Fruit fly (Drosophila melanogaster): ENCODE measurements around the gene ymp.

The ymp gene

dm6 chr3R:25609027-25609426, at the start of gene ymp:
TSS of gene ymp (minus strand) at chr3R:25609127.
- TF ChIP-seq ttk (optimal IDR thresholded peaks at IDR 0.05) (no peak), psq (optimal IDR thresholded peaks at IDR 0.05) (no peak), Sin3A (optimal IDR thresholded peaks at IDR 0.05) (no peak), insv (optimal IDR thresholded peaks at IDR 0.05) (no peak), h (optimal IDR thresholded peaks at IDR 0.05) (no peak), Myc (optimal IDR thresholded peaks at IDR 0.05) (no peak)

- TF ChIP-seq Sin3A (optimal IDR thresholded peaks at IDR 0.05) = no peak
Measured at dm6 chr3R:25652066-25652720, 43.3 kb upstream of the ymp start.

DNA sequence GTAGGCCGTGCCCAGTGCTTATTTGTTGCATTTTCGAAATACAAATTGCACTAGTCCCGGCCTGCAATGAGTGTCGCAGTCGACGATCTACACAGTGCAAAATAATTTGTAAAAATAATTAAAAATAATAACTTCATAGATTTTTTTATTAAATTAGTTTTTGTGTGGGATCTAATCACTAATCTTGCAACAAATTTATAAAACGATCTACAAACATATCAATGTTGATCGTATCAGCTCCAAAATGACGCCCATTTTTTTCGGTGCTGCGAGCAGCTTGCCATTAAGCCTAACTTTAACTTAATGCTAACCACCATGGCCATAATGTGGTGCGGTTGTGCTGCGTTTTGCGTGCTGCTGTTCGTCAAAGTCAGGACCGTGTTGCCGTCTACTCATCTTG, 42.5 kb upstream of the ymp start:
- TF ChIP-seq Myc (optimal IDR thresholded peaks at IDR 0.05) (no peak), Sin3A (optimal IDR thresholded peaks at IDR 0.05) (no peak), ttk (optimal IDR thresholded peaks at IDR 0.05) (no peak), h (optimal IDR thresholded peaks at IDR 0.05) (no peak), psq (optimal IDR thresholded peaks at IDR 0.05) (no peak), insv (optimal IDR thresholded peaks at IDR 0.05) (no peak)

- TF ChIP-seq Sin3A (optimal IDR thresholded peaks at IDR 0.05) = no peak
- no peak for TF ChIP-seq insv (optimal IDR thresholded peaks at IDR 0.05)
- no peak for TF ChIP-seq h (optimal IDR thresholded peaks at IDR 0.05)
- no peak for TF ChIP-seq Myc (optimal IDR thresholded peaks at IDR 0.05)
- no peak for TF ChIP-seq psq (optimal IDR thresholded peaks at IDR 0.05)
- TF ChIP-seq ttk (optimal IDR thresholded peaks at IDR 0.05) = no peak
Measured at dm6 chr3R:25650417-25650816, 41.5 kb upstream of the ymp start.

DNA sequence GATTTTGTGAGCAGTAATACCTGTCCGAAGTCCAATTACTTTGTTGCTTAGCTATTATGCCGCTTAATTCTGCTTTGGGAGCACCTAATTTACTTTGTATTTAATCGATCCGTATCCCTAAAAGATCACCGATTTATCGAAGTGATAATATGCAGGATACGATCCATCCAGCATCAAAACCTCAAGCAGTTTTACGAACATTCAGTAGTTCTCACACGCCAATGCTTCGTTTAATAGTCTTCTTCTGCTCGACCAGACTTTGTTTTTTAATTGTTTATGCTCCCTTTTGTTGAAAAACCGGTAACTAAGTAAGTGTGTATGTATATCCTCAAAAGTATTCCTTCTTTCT, 39.3 kb upstream of the ymp start:
- TF ChIP-seq Sin3A (optimal IDR thresholded peaks at IDR 0.05) (no peak), h (optimal IDR thresholded peaks at IDR 0.05) (no peak), psq (optimal IDR thresholded peaks at IDR 0.05) (no peak), Myc (optimal IDR thresholded peaks at IDR 0.05) (no peak), insv (optimal IDR thresholded peaks at IDR 0.05) (no peak), ttk (optimal IDR thresholded peaks at IDR 0.05) (no peak)

dm6 chr3R:25647577-25648257, 38.8 kb upstream of the ymp start:
- TF ChIP-seq Myc (optimal IDR thresholded peaks at IDR 0.05) (no peak), ttk (optimal IDR thresholded peaks at IDR 0.05) (no peak), h (optimal IDR thresholded peaks at IDR 0.05) (no peak), Sin3A (optimal IDR thresholded peaks at IDR 0.05) (no peak), psq (optimal IDR thresholded peaks at IDR 0.05) (no peak), insv (optimal IDR thresholded peaks at IDR 0.05) (no peak)

DNA sequence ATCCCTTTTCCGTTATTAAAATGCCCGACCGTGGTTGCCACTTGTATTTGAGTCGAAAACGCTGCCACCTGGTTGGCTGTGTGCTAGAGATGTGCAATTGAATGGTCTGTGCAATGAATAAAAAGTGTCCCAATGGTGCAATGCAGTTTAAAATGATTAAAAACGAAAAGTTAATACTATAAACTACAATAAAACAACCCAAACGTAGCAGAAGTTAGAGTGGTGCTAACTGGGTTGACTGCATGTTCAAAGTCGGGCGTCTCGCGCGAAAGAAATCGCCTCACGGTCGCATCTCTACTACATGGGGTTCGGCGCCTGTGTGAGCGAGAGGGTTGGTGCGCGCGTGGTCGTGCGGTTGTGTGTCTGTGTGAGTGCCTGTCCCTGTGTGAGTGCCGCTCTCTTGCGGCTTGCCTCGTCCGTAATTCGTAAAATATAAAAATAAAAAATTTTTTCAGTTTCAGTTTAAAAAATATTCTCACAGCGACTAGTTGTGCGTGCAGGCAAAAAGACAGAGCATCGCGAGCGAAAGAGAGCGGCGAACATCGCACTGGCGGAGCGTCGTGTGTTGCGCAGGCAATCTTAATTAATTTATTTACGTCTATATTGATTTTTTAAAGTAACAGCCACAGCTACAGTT, 38.1 kb upstream of the ymp start:
- TF ChIP-seq Myc (optimal IDR thresholded peaks at IDR 0.05) (no peak), h (optimal IDR thresholded peaks at IDR 0.05) (no peak), psq (optimal IDR thresholded peaks at IDR 0.05) (no peak), Sin3A (optimal IDR thresholded peaks at IDR 0.05) (no peak), ttk (optimal IDR thresholded peaks at IDR 0.05) (no peak)

- TF ChIP-seq Sin3A (optimal IDR thresholded peaks at IDR 0.05) (no peak), insv (optimal IDR thresholded peaks at IDR 0.05) (no peak), Myc (optimal IDR thresholded peaks at IDR 0.05) (no peak), h (optimal IDR thresholded peaks at IDR 0.05) (no peak), psq (optimal IDR thresholded peaks at IDR 0.05) (no peak), ttk (optimal IDR thresholded peaks at IDR 0.05) (no peak)
Measured at dm6 chr3R:25644172-25644571, 35.2 kb upstream of the ymp start.

DNA sequence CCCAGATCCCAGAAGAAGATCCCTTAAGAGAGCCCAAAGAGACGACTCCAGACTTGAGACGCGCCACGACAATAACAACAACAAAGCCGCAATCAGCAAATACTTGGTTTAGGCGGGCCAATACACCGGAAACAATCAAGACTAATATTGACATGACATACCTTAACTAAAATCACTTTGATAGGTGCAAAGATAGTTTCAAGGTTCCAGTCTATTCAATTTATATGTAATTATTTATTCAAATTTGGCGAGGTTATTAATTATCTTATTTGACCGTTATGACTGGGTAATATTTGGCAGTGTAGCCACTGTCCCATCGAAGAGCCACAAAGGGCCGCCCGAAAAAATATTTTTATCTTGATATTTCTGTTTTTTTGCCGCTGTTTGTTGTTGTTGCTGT, 31.5 kb upstream of the ymp start:
- TF ChIP-seq insv (optimal IDR thresholded peaks at IDR 0.05) = no peak
- TF ChIP-seq h (optimal IDR thresholded peaks at IDR 0.05) = no peak
- TF ChIP-seq Sin3A (optimal IDR thresholded peaks at IDR 0.05) = no peak
- TF ChIP-seq psq (optimal IDR thresholded peaks at IDR 0.05) = no peak
- TF ChIP-seq ttk (optimal IDR thresholded peaks at IDR 0.05) = no peak
- TF ChIP-seq Myc (optimal IDR thresholded peaks at IDR 0.05) = no peak

dm6 chr3R:25638961-25639360, 30.0 kb upstream of the ymp start:
- no peak for TF ChIP-seq psq (optimal IDR thresholded peaks at IDR 0.05)
- no peak for TF ChIP-seq Sin3A (optimal IDR thresholded peaks at IDR 0.05)
- no peak for TF ChIP-seq insv (optimal IDR thresholded peaks at IDR 0.05)
- TF ChIP-seq h (optimal IDR thresholded peaks at IDR 0.05) = no peak
- TF ChIP-seq ttk (optimal IDR thresholded peaks at IDR 0.05) = no peak
- no peak for TF ChIP-seq Myc (optimal IDR thresholded peaks at IDR 0.05)

- TF ChIP-seq ttk (optimal IDR thresholded peaks at IDR 0.05) = no peak
- no peak for TF ChIP-seq psq (optimal IDR thresholded peaks at IDR 0.05)
- TF ChIP-seq Myc (optimal IDR thresholded peaks at IDR 0.05) = no peak
- no peak for TF ChIP-seq insv (optimal IDR thresholded peaks at IDR 0.05)
- no peak for TF ChIP-seq h (optimal IDR thresholded peaks at IDR 0.05)
- no peak for TF ChIP-seq Sin3A (optimal IDR thresholded peaks at IDR 0.05)
Measured at dm6 chr3R:25638381-25638780, 29.5 kb upstream of the ymp start.

DNA sequence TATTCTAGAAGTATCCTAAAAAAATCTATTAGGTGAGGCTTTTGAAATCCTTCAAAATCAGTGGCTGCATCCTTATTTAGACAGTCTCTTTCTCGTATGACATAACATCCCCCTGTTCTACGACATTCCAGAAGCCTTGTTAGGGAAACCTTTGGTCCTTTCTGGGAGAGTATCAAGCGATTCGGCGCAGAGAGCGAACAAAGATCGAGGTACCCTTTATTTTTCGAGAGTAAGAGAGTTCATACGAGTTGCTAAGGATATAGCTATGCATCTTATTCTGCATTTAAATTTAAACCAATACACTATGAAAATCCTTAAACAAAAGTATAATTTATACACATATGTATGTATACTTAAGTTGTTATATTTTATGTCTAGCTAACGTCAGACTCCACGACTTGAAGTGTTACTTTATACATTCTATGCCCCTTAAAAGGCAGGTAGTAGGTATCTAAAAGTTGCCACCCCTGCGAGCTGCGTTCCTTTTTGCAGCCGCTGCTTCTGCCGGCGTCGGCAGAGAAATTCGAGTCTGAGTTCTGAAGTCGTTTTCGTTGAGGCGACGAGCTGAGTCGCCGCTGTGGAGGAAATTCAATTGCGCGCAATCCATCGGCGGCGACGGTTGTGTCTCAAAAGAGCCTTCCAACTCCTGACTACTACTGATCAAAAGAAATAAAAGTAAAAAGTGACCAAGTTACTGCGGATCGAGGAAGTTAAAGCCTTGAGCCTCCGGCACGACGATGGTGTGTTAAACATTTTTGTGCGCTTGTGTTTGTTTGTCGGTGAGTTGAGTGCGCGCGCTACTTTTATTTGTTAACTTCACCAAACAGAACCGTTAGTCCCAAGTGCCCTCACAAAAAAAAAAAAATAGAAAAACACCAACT, 28.6 kb upstream of the ymp start, which contains the start of gene jigr1:
jigr1 (plus strand) TSS at position 550 of the 881 bp plus-strand sequence.
- TF ChIP-seq insv (optimal IDR thresholded peaks at IDR 0.05) = no peak
- no peak for TF ChIP-seq h (optimal IDR thresholded peaks at IDR 0.05)
- TF ChIP-seq psq (optimal IDR thresholded peaks at IDR 0.05) = no peak
- no peak for TF ChIP-seq Myc (optimal IDR thresholded peaks at IDR 0.05)
- no peak for TF ChIP-seq Sin3A (optimal IDR thresholded peaks at IDR 0.05)
- no peak for TF ChIP-seq ttk (optimal IDR thresholded peaks at IDR 0.05)

Measured in Kc167 (cell line).